Worm (Caenorhabditis elegans) whole organism, L4 larva: ENCODE data around the gene spe-41.

Experiments used
- F10B5.3 ChIP-seq: sonication (generic microtip); optimal IDR thresholded peaks from 2 replicates; lab custom pipeline; 2016; ENCODE audit warnings: mild to moderate bottlenecking, missing genetic modification characterization, missing compliant biosample characterization
- T26A8.4 ChIP-seq: fragments of 200-800 bp; sonication (Bioruptor generic); IDR thresholded peaks from 2 replicates; pipeline ENCODE4 v1.3.6; 2022; ENCODE audit warnings: missing genetic modification characterization, missing compliant biosample characterization
- aha-1 ChIP-seq: fragments of 150-350 bp; peaks from one replicate; lab custom pipeline; 2014; ENCODE audit warnings: missing biosample characterization, missing genetic modification characterization
- ama-1 ChIP-seq: fragments of 150-350 bp; optimal IDR thresholded peaks from 2 replicates; lab custom pipeline; 2014; ENCODE audit warnings: inconsistent platforms, mixed read lengths
- arid-1 ChIP-seq: fragments of 200-800 bp; sonication (Bioruptor generic); conservative IDR thresholded peaks from 2 replicates; pipeline ENCODE4 v1.3.6; 2022; ENCODE audit warnings: missing genetic modification reagents, missing genetic modification characterization, missing compliant biosample characterization
- attf-4 ChIP-seq: sonication (generic microtip); optimal IDR thresholded peaks from 3 replicates; lab custom pipeline; 2017; ENCODE audit warnings: missing biosample characterization, missing genetic modification characterization
- ceh-20 ChIP-seq: fragments of 200-800 bp; sonication (Bioruptor generic); IDR thresholded peaks from 2 replicates; pipeline ENCODE4 v1.3.6; 2022; ENCODE audit warnings: missing genetic modification reagents, missing genetic modification characterization, missing compliant biosample characterization
- ceh-28 ChIP-seq: fragments of 150-350 bp; optimal IDR thresholded peaks from 2 replicates; lab custom pipeline; 2014; ENCODE audit warnings: missing biosample characterization, missing genetic modification reagents, missing genetic modification characterization
- ceh-62 ChIP-seq: sonication (generic microtip); optimal IDR thresholded peaks from 2 replicates; lab custom pipeline; 2017; ENCODE audit warnings: missing biosample characterization, missing genetic modification characterization
- ctbp-1 ChIP-seq: fragments of 200-800 bp; sonication (Bioruptor generic); IDR thresholded peaks from 2 replicates; pipeline ENCODE4 v1.3.6; 2022; ENCODE audit warnings: missing genetic modification reagents, missing genetic modification characterization, missing compliant biosample characterization
- daf-12 ChIP-seq: fragments of 150-350 bp; optimal IDR thresholded peaks from 2 replicates; lab custom pipeline; 2014; ENCODE audit warnings: missing biosample characterization, missing genetic modification reagents, missing genetic modification characterization
- daf-8 ChIP-seq: fragments of 200-800 bp; sonication (Bioruptor generic); IDR thresholded peaks from 2 replicates; pipeline ENCODE4 v1.3.6; 2022; ENCODE audit warnings: missing genetic modification characterization, missing compliant biosample characterization
- dmd-8 ChIP-seq: fragments of 200-800 bp; sonication (Bioruptor generic); IDR thresholded peaks from 2 replicates; pipeline ENCODE4 v1.3.6; 2022; ENCODE audit warnings: missing genetic modification characterization, missing compliant biosample characterization
- dpl-1 ChIP-seq: fragments of 150-350 bp; optimal IDR thresholded peaks from 2 replicates; lab custom pipeline; 2014; ENCODE audit warnings: missing biosample characterization, missing genetic modification reagents, missing genetic modification characterization
- dve-1 ChIP-seq: sonication (generic microtip); optimal IDR thresholded peaks from 2 replicates; lab custom pipeline; 2017; ENCODE audit warnings: antibody characterized with exemption, mild to moderate bottlenecking, missing genetic modification characterization, missing compliant biosample characterization; ENCODE audit not compliant: insufficient read depth
- gei-8 ChIP-seq: fragments of 200-800 bp; sonication (Bioruptor generic); optimal IDR thresholded peaks from 2 replicates; lab custom pipeline; 2018; ENCODE audit warnings: mild to moderate bottlenecking, missing genetic modification characterization, missing compliant biosample characterization
- hif-1 ChIP-seq, 2 experiments: sonication (generic microtip); optimal IDR thresholded peaks; 2 replicates each; lab custom pipeline; 2016 to 2017; ENCODE audit warnings: missing compliant biosample characterization in 2 of 2, missing genetic modification characterization in 2 of 2, missing genetic modification reagents in 2 of 2, missing genotype in 2 of 2, mild to moderate bottlenecking in 1 of 2
- hlh-30 ChIP-seq: sonication (generic microtip); optimal IDR thresholded peaks from 2 replicates; lab custom pipeline; 2017; ENCODE audit warnings: antibody characterized with exemption, mild to moderate bottlenecking, missing genetic modification characterization, missing compliant biosample characterization; ENCODE audit not compliant: insufficient read depth
- hmg-1.1 ChIP-seq: fragments of 200-800 bp; sonication (Bioruptor generic); IDR thresholded peaks from 2 replicates; pipeline ENCODE4 v1.3.6; 2022; ENCODE audit warnings: missing genetic modification reagents, missing genetic modification characterization, missing compliant biosample characterization
- lin-38 ChIP-seq: fragments of 200-800 bp; sonication (Bioruptor generic); IDR thresholded peaks from 2 replicates; pipeline ENCODE4 v1.3.6; 2022; ENCODE audit warnings: missing genetic modification reagents, missing genetic modification characterization, missing compliant biosample characterization
- lin-39 ChIP-seq: fragments of 150-350 bp; optimal IDR thresholded peaks from 2 replicates; lab custom pipeline; 2014; ENCODE audit warnings: missing biosample characterization, missing genetic modification reagents, missing genetic modification characterization
- lir-3 ChIP-seq: sonication (generic microtip); optimal IDR thresholded peaks from 2 replicates; lab custom pipeline; 2016; ENCODE audit warnings: mild to moderate bottlenecking, missing genetic modification characterization, missing compliant biosample characterization
- lsy-2 ChIP-seq, 2 experiments: fragments of 150-350 bp in 1 of 2; sonication (generic microtip) in 1 of 2; optimal IDR thresholded peaks; 2 replicates each; lab custom pipeline; 2014 to 2017; ENCODE audit warnings: missing biosample characterization in 2 of 2, missing genetic modification characterization in 2 of 2
- mep-1 ChIP-seq: fragments of 150-350 bp; sonication (generic microtip); optimal IDR thresholded peaks from 3 replicates; lab custom pipeline; 2014; ENCODE audit warnings: missing biosample characterization, missing genetic modification characterization
- mes-2 ChIP-seq: sonication (generic microtip); optimal IDR thresholded peaks from 2 replicates; lab custom pipeline; 2016; ENCODE audit warnings: missing genotype, mild to moderate bottlenecking, missing genetic modification characterization, missing compliant biosample characterization; ENCODE audit not compliant: poor library complexity, severe bottlenecking
- nhr-102 ChIP-seq: sonication (generic microtip); optimal IDR thresholded peaks from 2 replicates; lab custom pipeline; 2016; ENCODE audit warnings: mild to moderate bottlenecking, missing genetic modification characterization, moderate library complexity, missing compliant biosample characterization
- nhr-25 ChIP-seq: sonication (generic microtip); optimal IDR thresholded peaks from 2 replicates; lab custom pipeline; 2017; ENCODE audit warnings: missing genetic modification characterization, mild to moderate bottlenecking, missing compliant biosample characterization, antibody characterized with exemption, moderate library complexity, borderline replicate concordance; ENCODE audit not compliant: insufficient read depth
- nhr-28 ChIP-seq: fragments of 150-350 bp; optimal IDR thresholded peaks from 2 replicates; lab custom pipeline; 2014; ENCODE audit warnings: missing biosample characterization, missing genetic modification characterization
- nhr-48 ChIP-seq: sonication (generic microtip); optimal IDR thresholded peaks from 2 replicates; lab custom pipeline; 2016; ENCODE audit warnings: mild to moderate bottlenecking, missing genetic modification characterization, missing compliant biosample characterization
- php-3 ChIP-seq: fragments of 200-800 bp; sonication (Bioruptor generic); IDR thresholded peaks from 2 replicates; pipeline ENCODE4 v1.3.6; 2022; ENCODE audit warnings: missing genetic modification reagents, missing genetic modification characterization, missing compliant biosample characterization
- pqm-1 ChIP-seq: sonication (generic microtip); optimal IDR thresholded peaks from 2 replicates; lab custom pipeline; 2017; ENCODE audit warnings: missing biosample characterization, missing genetic modification characterization
- rbr-2 ChIP-seq: sonication (generic microtip); optimal IDR thresholded peaks from 2 replicates; lab custom pipeline; 2016; ENCODE audit warnings: missing genotype, missing genetic modification characterization, missing compliant biosample characterization
- saeg-2 ChIP-seq: fragments of 200-800 bp; sonication (Bioruptor generic); IDR thresholded peaks from 2 replicates; pipeline ENCODE4 v1.3.6; 2022; ENCODE audit warnings: missing genetic modification reagents, missing genetic modification characterization, missing compliant biosample characterization
- sdz-12 ChIP-seq: fragments of 200-800 bp; sonication (Bioruptor generic); optimal IDR thresholded peaks from 2 replicates; lab custom pipeline; 2018; ENCODE audit warnings: mild to moderate bottlenecking, missing genetic modification characterization, missing compliant biosample characterization
- set-16 ChIP-seq: fragments of 200-800 bp; sonication (Bioruptor generic); IDR thresholded peaks from 2 replicates; pipeline ENCODE4 v1.3.6; 2022; ENCODE audit warnings: missing genetic modification reagents, missing genetic modification characterization, missing compliant biosample characterization
- snpc-1.2 ChIP-seq: fragments of 200-800 bp; sonication (Bioruptor generic); IDR thresholded peaks from 2 replicates; pipeline ENCODE4 v1.3.6; 2022; ENCODE audit warnings: missing genetic modification reagents, missing genetic modification characterization, missing compliant biosample characterization
- spr-1 ChIP-seq: sonication (generic microtip); optimal IDR thresholded peaks from 2 replicates; lab custom pipeline; 2016; ENCODE audit warnings: mild to moderate bottlenecking, missing genetic modification characterization, missing compliant biosample characterization
- spr-3 ChIP-seq: fragments of 200-800 bp; sonication (Bioruptor generic); optimal IDR thresholded peaks from 2 replicates; lab custom pipeline; 2018; ENCODE audit warnings: mild to moderate bottlenecking, missing genetic modification characterization, missing compliant biosample characterization
- vab-7 ChIP-seq: fragments of 200-800 bp; sonication (Bioruptor generic); IDR thresholded peaks from 2 replicates; pipeline ENCODE4 v1.3.6; 2022; ENCODE audit warnings: missing genetic modification reagents, missing genetic modification characterization, missing compliant biosample characterization
- zag-1 ChIP-seq: fragments of 150-350 bp; optimal IDR thresholded peaks from 2 replicates; lab custom pipeline; 2014; ENCODE audit warnings: missing biosample characterization, missing genetic modification characterization
- zfp-2 ChIP-seq: sonication (generic microtip); optimal IDR thresholded peaks from 2 replicates; lab custom pipeline; 2016; ENCODE audit warnings: mild to moderate bottlenecking, missing genetic modification characterization, missing compliant biosample characterization
- ztf-7 ChIP-seq: fragments of 150-350 bp; optimal IDR thresholded peaks from 2 replicates; lab custom pipeline; 2014; ENCODE audit warnings: missing biosample characterization, missing genetic modification characterization

The spe-41 gene

ce11 chrIII:3397678-3398077 is 46.3 kb downstream of the spe-41 start, which contains the start of gene clpf-1:
Gene clpf-1 (plus strand): TSS chrIII:3397743.
- TF ChIP-seq aha-1 (tag; lab: Kevin White, UChicago) (peak; percentile 94), lin-38 (peak; percentile 20; the same call in 1 of the 2 replicates), ama-1 (lab: Kevin White, UChicago) (peak; percentile 61), rbr-2 (tag; lab: Kevin White, UChicago) (no peak), dve-1 (tag; lab: Kevin White, UChicago) (peak; percentile 39)
- TF ChIP-seq, all 104 proteins: peak for 4

ce11 chrIII:3395874-3396467 is 48.0 kb downstream of the spe-41 start, which contains the start of gene cri-3:
Gene cri-3 (plus strand): TSS chrIII:3396355.
- TF ChIP-seq zag-1 (tag; lab: Kevin White, UChicago) (no peak), lin-38 (0 out of 2 replicates have a peak, but pooled peaks have one; percentile 27), hif-1 (tag; optimal IDR thresholded peaks at IDR 0.05; lab: Kevin White, UChicago) (peak in 1 of 2 experiments; percentile 39), ceh-62 (tag; lab: Kevin White, UChicago) (no peak), lir-3 (tag; lab: Kevin White, UChicago) (no peak), mes-2 (tag; lab: Kevin White, UChicago) (peak; percentile 20), dpl-1 (GFP tag; lab: Kevin White, UChicago) (peak; percentile 56), ztf-7 (tag; lab: Kevin White, UChicago) (no peak), lsy-2 (tag; optimal IDR thresholded peaks at IDR 0.05; lab: Kevin White, UChicago) (peak in 1 of 2 experiments; percentile 6), lin-39 (tag; lab: Kevin White, UChicago) (no peak), zfp-2 (no peak)

ce11 chrIII:3395112-3395511 is 48.9 kb downstream of the spe-41 start:
- TF ChIP-seq hlh-30 = peak; percentile 49
- TF ChIP-seq dve-1 (tag; lab: Kevin White, UChicago) = peak; percentile 16
- no peak for TF ChIP-seq snpc-1.2
- TF ChIP-seq vab-7 = no peak
- peak; percentile 31 for TF ChIP-seq ceh-28 (tag; lab: Kevin White, UChicago)
- TF ChIP-seq hmg-1.1 = no peak
- peak in 1 of 2 experiments; percentile 31 for TF ChIP-seq lsy-2 (tag; optimal IDR thresholded peaks at IDR 0.05; lab: Kevin White, UChicago)
- peak; percentile 19 for TF ChIP-seq mes-2 (tag; lab: Kevin White, UChicago)
- TF ChIP-seq mep-1 (tag; lab: Kevin White, UChicago) = peak; percentile 5
- TF ChIP-seq, all 104 proteins: peak for 6

- no peak for TF ChIP-seq php-3 (GFP tag; lab: Robert Waterston, UW)
- TF ChIP-seq spr-3 (GFP tag; lab: Kevin White, UChicago) = no peak
- no peak for TF ChIP-seq sdz-12 (GFP tag; lab: Kevin White, UChicago)
- no peak for TF ChIP-seq nhr-48 (tag; lab: Kevin White, UChicago)
- TF ChIP-seq gei-8 (GFP tag; lab: Kevin White, UChicago) = no peak
- TF ChIP-seq dmd-8 (GFP tag; lab: Robert Waterston, UW) = no peak
- TF ChIP-seq saeg-2 (GFP tag; lab: Robert Waterston, UW) = no peak
- TF ChIP-seq daf-12 (tag; lab: Kevin White, UChicago) = no peak
- no peak for TF ChIP-seq ceh-20 (GFP tag; lab: Robert Waterston, UW)
Observed at ce11 chrIII:3393687-3394086, 50.3 kb downstream of the spe-41 start, which contains the start of gene mlc-4. Gene mlc-4 (minus strand): TSS chrIII:3393787.

ce11 chrIII:3390144-3390543 is 53.9 kb downstream of the spe-41 start:
- TF ChIP-seq pqm-1 (tag; lab: Kevin White, UChicago) (no peak), nhr-28 (tag; lab: Kevin White, UChicago) (no peak), mes-2 (tag; lab: Kevin White, UChicago) (no peak), nhr-102 (tag; lab: Kevin White, UChicago) (no peak), spr-1 (no peak), ceh-20 (GFP tag; lab: Robert Waterston, UW) (no peak), daf-8 (GFP tag; lab: Robert Waterston, UW) (no peak), lsy-2 (tag; optimal IDR thresholded peaks at IDR 0.05; lab: Kevin White, UChicago) (peak in 1 of 2 experiments; percentile 11), F10B5.3 (tag; lab: Kevin White, UChicago) (no peak), arid-1 (0 out of 2 replicates have a peak, but pooled peaks have one; percentile 30), ctbp-1 (GFP tag; lab: Robert Waterston, UW) (no peak), T26A8.4 (no peak), attf-4 (tag; lab: Kevin White, UChicago) (no peak), set-16 (no peak), dmd-8 (GFP tag; lab: Robert Waterston, UW) (no peak), lin-38 (peak; percentile 61), nhr-25 (tag; lab: Kevin White, UChicago) (no peak)
